Fruit fly (Drosophila melanogaster) whole organism, adult: ENCODE results near the gene CG43438.

Experiments used
- CG1620 ChIP-seq: fragments of 200-800 bp; sonication (Bioruptor generic); optimal IDR thresholded peaks from 2 replicates; lab custom pipeline; 2016; ENCODE audit warnings: missing biosample characterization, missing genetic modification characterization
- CG33017 ChIP-seq: fragments of 200-800 bp; sonication (Bioruptor generic); optimal IDR thresholded peaks from 2 replicates; lab custom pipeline; 2018; ENCODE audit warnings: missing biosample characterization, mild to moderate bottlenecking, missing genetic modification characterization, moderate library complexity
- CG5204 ChIP-seq: fragments of 200-800 bp; sonication (Bioruptor generic); optimal IDR thresholded peaks from 2 replicates; lab custom pipeline; 2016; ENCODE audit warnings: missing biosample characterization, missing genetic modification characterization
- CG7045 ChIP-seq: fragments of 200-800 bp; sonication (Bioruptor generic); optimal IDR thresholded peaks from 2 replicates; lab custom pipeline; 2017; ENCODE audit warnings: missing biosample characterization, mild to moderate bottlenecking, missing genetic modification characterization
- CG7101 ChIP-seq: fragments of 200-800 bp; sonication (Bioruptor generic); optimal IDR thresholded peaks from 2 replicates; lab custom pipeline; 2018; ENCODE audit warnings: missing biosample characterization, mild to moderate bottlenecking, missing genetic modification characterization, moderate library complexity
- Crg-1 ChIP-seq: fragments of 200-800 bp; sonication (Bioruptor generic); optimal IDR thresholded peaks from 2 replicates; lab custom pipeline; 2016; ENCODE audit warnings: missing biosample characterization, missing genetic modification characterization
- Hr96 ChIP-seq: fragments of 200-800 bp; sonication (Bioruptor generic); optimal IDR thresholded peaks from 2 replicates; lab custom pipeline; 2016; ENCODE audit warnings: missing biosample characterization, missing genetic modification characterization
- Mnt ChIP-seq: fragments of 200-800 bp; sonication (Bioruptor generic); optimal IDR thresholded peaks from 2 replicates; lab custom pipeline; 2016; ENCODE audit warnings: missing biosample characterization, mild to moderate bottlenecking, missing genetic modification characterization
- cnc ChIP-seq, 2 experiments: fragments of >200 bp; optimal IDR thresholded peaks; 2 replicates each; lab custom pipeline; 2017
- tj ChIP-seq: fragments of 200-800 bp; sonication (Bioruptor generic); optimal IDR thresholded peaks from 3 replicates; lab custom pipeline; 2017; ENCODE audit warnings: missing biosample characterization, mild to moderate bottlenecking, missing genetic modification characterization, moderate library complexity

dm6 chr2L:11528129-11528589, 7.8 kb upstream of the CG43438 start, which contains the start of gene CG31705:
- no peak for TF ChIP-seq Mnt (GFP tag; lab: Kevin White, UChicago)
- TF ChIP-seq CG7045 = peak; percentile 82
- no peak for TF ChIP-seq CG1620 (GFP tag; lab: Kevin White, UChicago)
- no peak for TF ChIP-seq cnc (optimal IDR thresholded peaks at IDR 0.05; lab: Kevin White, UChicago)
- TF ChIP-seq CG7101 (tag; lab: Kevin White, UChicago) = peak; percentile 60
- TF ChIP-seq tj = peak; percentile 52
- no peak for TF ChIP-seq CG5204
- peak; percentile 5 for TF ChIP-seq CG33017
- TF ChIP-seq Hr96 = no peak
- no peak for TF ChIP-seq Crg-1
